Fruit fly (Drosophila melanogaster) whole organism, prepupa: ENCODE results near the gene CG13113.

Source experiments
- Blimp-1 ChIP-seq: fragments of 200-800 bp; sonication (Bioruptor generic); optimal IDR thresholded peaks from 3 replicates; lab custom pipeline; 2017; ENCODE audit warnings: missing biosample characterization, missing genetic modification characterization, mild to moderate bottlenecking, moderate library complexity, missing genetic modification reagents
- CG10669 ChIP-seq: fragments of 200-800 bp; sonication (Bioruptor generic); optimal IDR thresholded peaks from 3 replicates; lab custom pipeline; 2018; ENCODE audit warnings: missing biosample characterization, mild to moderate bottlenecking, missing genetic modification characterization, moderate library complexity
- CG11294 ChIP-seq: fragments of 200-800 bp; sonication (Bioruptor generic); IDR thresholded peaks from 2 replicates; pipeline ENCODE4 v1.3.6; 2022; ENCODE audit warnings: missing biosample characterization, missing genetic modification characterization
- CG11902 ChIP-seq: fragments of 200-800 bp; sonication (Bioruptor generic); optimal IDR thresholded peaks from 3 replicates; lab custom pipeline; 2016; ENCODE audit warnings: missing biosample characterization, missing genetic modification characterization
- CG15336 ChIP-seq: fragments of 200-800 bp; sonication (Bioruptor generic); IDR thresholded peaks from 2 replicates; pipeline ENCODE4 v1.3.6; 2022; ENCODE audit warnings: missing biosample characterization, missing genetic modification characterization
- CG1621 ChIP-seq: fragments of 200-800 bp; sonication (Bioruptor generic); optimal IDR thresholded peaks from 3 replicates; lab custom pipeline; 2018; ENCODE audit warnings: missing biosample characterization, mild to moderate bottlenecking, missing genetic modification characterization
- CG16779 ChIP-seq: fragments of 200-800 bp; sonication (Bioruptor generic); optimal IDR thresholded peaks from 3 replicates; lab custom pipeline; 2017; ENCODE audit warnings: missing biosample characterization, mild to moderate bottlenecking, missing genetic modification characterization
- CG3032 ChIP-seq: fragments of 200-800 bp; optimal IDR thresholded peaks from 2 replicates; lab custom pipeline; 2019; ENCODE audit warnings: missing biosample characterization, mild to moderate bottlenecking, missing genetic modification characterization, moderate library complexity
- CG31627 ChIP-seq: fragments of 200-800 bp; sonication (Bioruptor generic); optimal IDR thresholded peaks from 3 replicates; lab custom pipeline; 2016; ENCODE audit warnings: missing biosample characterization, missing genetic modification characterization
- CG32006 ChIP-seq: fragments of 200-800 bp; sonication (Bioruptor generic); optimal IDR thresholded peaks from 3 replicates; lab custom pipeline; 2017; ENCODE audit warnings: missing biosample characterization, mild to moderate bottlenecking, missing genetic modification characterization
- CG34406 ChIP-seq: fragments of 200-800 bp; sonication (Bioruptor generic); optimal IDR thresholded peaks from 3 replicates; lab custom pipeline; 2016; ENCODE audit warnings: missing biosample characterization, missing genetic modification characterization
- CG4318 ChIP-seq: fragments of 200-800 bp; sonication (Bioruptor generic); optimal IDR thresholded peaks from 3 replicates; lab custom pipeline; 2017; ENCODE audit warnings: missing biosample characterization, mild to moderate bottlenecking, missing genetic modification characterization
- CG6163 ChIP-seq: fragments of 200-800 bp; sonication (Bioruptor generic); IDR thresholded peaks from 3 replicates; pipeline ENCODE4 v1.3.6; 2022; ENCODE audit warnings: missing biosample characterization, missing genetic modification characterization
- CG6792 ChIP-seq: fragments of 200-800 bp; sonication (Bioruptor generic); optimal IDR thresholded peaks from 3 replicates; lab custom pipeline; 2016; ENCODE audit warnings: missing biosample characterization, missing genetic modification characterization
- CG6854 ChIP-seq: fragments of 200-800 bp; sonication (Bioruptor generic); optimal IDR thresholded peaks from 2 replicates; lab custom pipeline; 2017; ENCODE audit warnings: missing biosample characterization, mild to moderate bottlenecking, missing genetic modification characterization
- CG7368 ChIP-seq: fragments of 200-800 bp; sonication (Bioruptor generic); optimal IDR thresholded peaks from 3 replicates; lab custom pipeline; 2016; ENCODE audit warnings: missing biosample characterization, missing genetic modification characterization
- CG8319 ChIP-seq: fragments of 200-800 bp; sonication (Bioruptor generic); optimal IDR thresholded peaks from 3 replicates; lab custom pipeline; 2016; ENCODE audit warnings: missing biosample characterization, missing genetic modification characterization
- CG8632 ChIP-seq: fragments of 200-800 bp; sonication (Bioruptor generic); optimal IDR thresholded peaks from 3 replicates; lab custom pipeline; 2016; ENCODE audit warnings: missing biosample characterization, missing genetic modification characterization
- CG9139 ChIP-seq: fragments of 200-800 bp; sonication (Bioruptor generic); optimal IDR thresholded peaks from 3 replicates; lab custom pipeline; 2017; ENCODE audit warnings: missing biosample characterization, mild to moderate bottlenecking, missing genetic modification characterization
- Eip75B ChIP-seq: fragments of 200-800 bp; sonication (Bioruptor generic); optimal IDR thresholded peaks from 3 replicates; lab custom pipeline; 2016; ENCODE audit warnings: missing biosample characterization, missing genetic modification characterization
- Eip78C ChIP-seq: fragments of 200-800 bp; sonication (Bioruptor generic); peaks from one replicate; lab custom pipeline; 2016; ENCODE audit warnings: missing biosample characterization, missing genetic modification characterization
- Eip93F ChIP-seq: fragments of 200-800 bp; sonication (Bioruptor generic); optimal IDR thresholded peaks from 2 replicates; lab custom pipeline; 2016; ENCODE audit warnings: missing biosample characterization, mild to moderate bottlenecking, missing genetic modification characterization
- Hr38 ChIP-seq: sonication (Bioruptor generic); optimal IDR thresholded peaks from 2 replicates; lab custom pipeline; 2016; ENCODE audit warnings: missing biosample characterization, missing genetic modification characterization
- Hr4 ChIP-seq: fragments of 200-800 bp; sonication (Bioruptor generic); optimal IDR thresholded peaks from 3 replicates; lab custom pipeline; 2016; ENCODE audit warnings: missing biosample characterization, missing genetic modification characterization
- Lpt ChIP-seq: fragments of 200-800 bp; sonication (Bioruptor generic); optimal IDR thresholded peaks from 3 replicates; lab custom pipeline; 2016; ENCODE audit warnings: missing biosample characterization, missing genetic modification characterization
- Met ChIP-seq: fragments of 200-800 bp; sonication (Bioruptor generic); optimal IDR thresholded peaks from 3 replicates; lab custom pipeline; 2016; ENCODE audit warnings: missing biosample characterization, missing genetic modification characterization
- OdsH ChIP-seq: fragments of 200-800 bp; sonication (Bioruptor generic); optimal IDR thresholded peaks from 3 replicates; lab custom pipeline; 2016; ENCODE audit warnings: missing biosample characterization, missing genetic modification characterization
- Smox ChIP-seq: fragments of 200-800 bp; sonication (Bioruptor generic); optimal IDR thresholded peaks from 3 replicates; lab custom pipeline; 2016; ENCODE audit warnings: missing biosample characterization, missing genetic modification characterization
- Sox14 ChIP-seq: fragments of 200-800 bp; sonication (Bioruptor generic); optimal IDR thresholded peaks from 3 replicates; lab custom pipeline; 2016; ENCODE audit warnings: missing biosample characterization, missing genetic modification characterization
- achi ChIP-seq: fragments of 200-800 bp; sonication (Bioruptor generic); optimal IDR thresholded peaks from 3 replicates; lab custom pipeline; 2016; ENCODE audit warnings: missing biosample characterization, missing genetic modification characterization
- acj6 ChIP-seq: fragments of 200-800 bp; sonication (Bioruptor generic); optimal IDR thresholded peaks from 3 replicates; lab custom pipeline; 2016; ENCODE audit warnings: missing biosample characterization, missing genetic modification characterization
- dsx ChIP-seq: fragments of 200-800 bp; optimal IDR thresholded peaks from 3 replicates; lab custom pipeline; 2019; ENCODE audit warnings: missing biosample characterization, mild to moderate bottlenecking, missing genetic modification characterization, moderate library complexity; ENCODE audit not compliant: poor library complexity, severe bottlenecking
- eg ChIP-seq: fragments of 200-800 bp; sonication (Bioruptor generic); IDR thresholded peaks from 3 replicates; pipeline ENCODE4 v1.3.6; 2022; ENCODE audit warnings: missing biosample characterization, missing genetic modification characterization
- esn ChIP-seq: fragments of 200-800 bp; sonication (Bioruptor generic); optimal IDR thresholded peaks from 2 replicates; lab custom pipeline; 2016; ENCODE audit warnings: missing biosample characterization, mild to moderate bottlenecking, missing genetic modification characterization, moderate library complexity
- fd59A ChIP-seq: fragments of 200-800 bp; sonication (Bioruptor generic); optimal IDR thresholded peaks from 2 replicates; lab custom pipeline; 2017; ENCODE audit warnings: missing biosample characterization, mild to moderate bottlenecking, missing genetic modification characterization, missing genetic modification reagents
- fd85E ChIP-seq: fragments of 200-800 bp; sonication (Bioruptor generic); optimal IDR thresholded peaks from 3 replicates; lab custom pipeline; 2016; ENCODE audit warnings: missing biosample characterization, missing genetic modification characterization
- fkh ChIP-seq: fragments of 200-800 bp; sonication (Bioruptor generic); optimal IDR thresholded peaks from 3 replicates; lab custom pipeline; 2017; ENCODE audit warnings: missing biosample characterization, mild to moderate bottlenecking, missing genetic modification characterization, moderate library complexity
- lz ChIP-seq: fragments of 200-800 bp; sonication (Bioruptor generic); optimal IDR thresholded peaks from 3 replicates; lab custom pipeline; 2016; ENCODE audit warnings: missing biosample characterization, missing genetic modification characterization
- net ChIP-seq: fragments of 200-800 bp; sonication (Bioruptor generic); optimal IDR thresholded peaks from 3 replicates; lab custom pipeline; 2016; ENCODE audit warnings: missing biosample characterization, missing genetic modification characterization
- spab ChIP-seq: fragments of 200-800 bp; sonication (Bioruptor generic); optimal IDR thresholded peaks from 2 replicates; lab custom pipeline; 2017; ENCODE audit warnings: missing biosample characterization, mild to moderate bottlenecking, missing genetic modification characterization, missing genetic modification reagents
- ss ChIP-seq, 2 experiments: fragments of 200-800 bp; sonication (Bioruptor generic); optimal IDR thresholded peaks; 2 replicates in 1 of 2; 3 replicates in 1 of 2; lab custom pipeline; 2017 to 2018; ENCODE audit warnings: mild to moderate bottlenecking in 2 of 2, missing biosample characterization in 2 of 2, missing genetic modification characterization in 2 of 2, moderate library complexity in 1 of 2
- svp ChIP-seq: fragments of 200-800 bp; sonication (Bioruptor generic); peaks from one replicate; lab custom pipeline; 2016; ENCODE audit warnings: missing biosample characterization, missing genetic modification characterization
- topi ChIP-seq: fragments of 200-800 bp; sonication (Bioruptor generic); optimal IDR thresholded peaks from 3 replicates; lab custom pipeline; 2016; ENCODE audit warnings: missing biosample characterization, missing genetic modification characterization
- vri ChIP-seq: fragments of 200-800 bp; sonication (Bioruptor generic); optimal IDR thresholded peaks from 3 replicates; lab custom pipeline; 2016; ENCODE audit warnings: missing biosample characterization, mild to moderate bottlenecking, missing genetic modification characterization

The CG13113 gene

dm6 chr2L:9505372-9506103 is 38.4 kb upstream of the CG13113 start (continued):
- no peak for TF ChIP-seq CG9139 (GFP tag; lab: Kevin White, UChicago)
- TF ChIP-seq Sox14 (GFP tag; lab: Kevin White, UChicago) = no peak
- peak; percentile 51 for TF ChIP-seq OdsH
- TF ChIP-seq svp (GFP tag; lab: Kevin White, UChicago) = peak; percentile 42
- no peak for TF ChIP-seq Smox (GFP tag; lab: Kevin White, UChicago)
- no peak for TF ChIP-seq ss (GFP tag; optimal IDR thresholded peaks at IDR 0.05; lab: Kevin White, UChicago)
- TF ChIP-seq lz (GFP tag; lab: Kevin White, UChicago) = no peak
- TF ChIP-seq CG11294 (GFP tag; lab: Robert Waterston, UW) = no peak
- no peak for TF ChIP-seq CG31627 (GFP tag; lab: Kevin White, UChicago)

DNA sequence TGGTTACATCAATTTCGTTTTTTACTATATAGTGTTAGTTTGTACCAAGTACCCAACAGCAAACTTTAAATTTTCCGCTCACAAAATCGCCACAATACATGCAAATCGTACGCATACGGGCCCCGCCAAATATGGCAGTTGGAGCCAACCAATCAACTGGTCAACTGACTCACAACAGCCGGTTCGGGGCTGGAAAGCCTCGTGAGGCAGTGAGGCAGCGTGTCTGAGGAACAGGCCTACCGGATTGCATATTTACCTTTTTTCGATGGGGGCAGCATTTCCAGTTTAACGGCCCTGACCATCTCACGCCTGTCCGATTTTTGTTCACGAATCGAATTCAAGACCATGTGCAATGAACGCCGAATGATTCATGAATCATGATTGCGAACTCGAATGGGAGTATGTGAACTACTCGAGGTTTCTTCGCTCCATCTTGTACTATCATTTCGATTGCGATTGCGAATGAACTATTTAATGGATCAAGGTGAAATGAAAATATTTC is 37.4 kb upstream of the CG13113 start:
- 0 out of 3 replicates have a peak, but pooled peaks have one; percentile 24 for TF ChIP-seq eg
- no peak for TF ChIP-seq CG3032 (tag; lab: Kevin White, UChicago)
- peak; percentile 29 for TF ChIP-seq svp (GFP tag; lab: Kevin White, UChicago)
- TF ChIP-seq CG1621 = peak; percentile 3
- TF ChIP-seq Met (GFP tag; lab: Kevin White, UChicago) = no peak
- peak; percentile 39 for TF ChIP-seq Eip78C (GFP tag; lab: Kevin White, UChicago)
- peak; percentile 58 for TF ChIP-seq CG6163 (GFP tag; lab: Robert Waterston, UW)
- no peak for TF ChIP-seq Sox14 (GFP tag; lab: Kevin White, UChicago)
- no peak for TF ChIP-seq achi (GFP tag; lab: Kevin White, UChicago)
- TF ChIP-seq dsx (GFP tag; lab: Kevin White, UChicago) = peak; percentile 33
- peak in 1 of 2 experiments; percentile 9 for TF ChIP-seq ss (GFP tag; optimal IDR thresholded peaks at IDR 0.05; lab: Kevin White, UChicago)
- TF ChIP-seq Blimp-1 (GFP tag; lab: Kevin White, UChicago) = peak; percentile 11
- peak; percentile 2 for TF ChIP-seq Hr4 (GFP tag; lab: Kevin White, UChicago)
- no peak for TF ChIP-seq CG15336 (GFP tag; lab: Robert Waterston, UW)

- peak; percentile 87 for TF ChIP-seq dsx (GFP tag; lab: Kevin White, UChicago)
- TF ChIP-seq Sox14 (GFP tag; lab: Kevin White, UChicago) = no peak
- TF ChIP-seq CG6854 (GFP tag; lab: Kevin White, UChicago) = no peak
- TF ChIP-seq spab (GFP tag; lab: Kevin White, UChicago) = no peak
- no peak for TF ChIP-seq Eip75B (GFP tag; lab: Kevin White, UChicago)
- no peak for TF ChIP-seq CG8319 (GFP tag; lab: Kevin White, UChicago)
- TF ChIP-seq topi (GFP tag; lab: Kevin White, UChicago) = no peak
- no peak for TF ChIP-seq Blimp-1 (GFP tag; lab: Kevin White, UChicago)
- TF ChIP-seq CG8632 = no peak
- TF ChIP-seq esn = no peak
- TF ChIP-seq Smox (GFP tag; lab: Kevin White, UChicago) = no peak
- TF ChIP-seq fd85E (GFP tag; lab: Kevin White, UChicago) = no peak
- TF ChIP-seq acj6 (GFP tag; lab: Kevin White, UChicago) = no peak
- TF ChIP-seq CG3032 (tag; lab: Kevin White, UChicago) = no peak
- no peak for TF ChIP-seq net (GFP tag; lab: Kevin White, UChicago)
- no peak for TF ChIP-seq OdsH
- peak; percentile 49 for TF ChIP-seq fkh (GFP tag; lab: Kevin White, UChicago)
- TF ChIP-seq Hr38 (GFP tag; lab: Kevin White, UChicago) = no peak
- TF ChIP-seq CG11902 = no peak
- TF ChIP-seq svp (GFP tag; lab: Kevin White, UChicago) = no peak
- TF ChIP-seq vri (GFP tag; lab: Kevin White, UChicago) = no peak
- TF ChIP-seq CG16779 (tag; lab: Kevin White, UChicago) = no peak
- TF ChIP-seq CG10669 (GFP tag; lab: Kevin White, UChicago) = no peak
- peak in 1 of 2 experiments; percentile 15 for TF ChIP-seq ss (GFP tag; optimal IDR thresholded peaks at IDR 0.05; lab: Kevin White, UChicago)
- TF ChIP-seq CG34406 (GFP tag; lab: Kevin White, UChicago) = no peak
- TF ChIP-seq CG32006 (GFP tag; lab: Kevin White, UChicago) = no peak
- TF ChIP-seq CG7368 (GFP tag; lab: Kevin White, UChicago) = no peak
- no peak for TF ChIP-seq fd59A
- peak; percentile 7 for TF ChIP-seq Lpt (GFP tag; lab: Kevin White, UChicago)
- no peak for TF ChIP-seq CG4318
- no peak for TF ChIP-seq CG6792 (GFP tag; lab: Kevin White, UChicago)
- TF ChIP-seq CG11294 (GFP tag; lab: Robert Waterston, UW) = no peak
- no peak for TF ChIP-seq lz (GFP tag; lab: Kevin White, UChicago)
- TF ChIP-seq Eip93F = no peak
Measured at dm6 chr2L:9508547-9509197, 35.3 kb upstream of the CG13113 start.
